Fruit fly (Drosophila melanogaster): ENCODE results near the gene CG14258.

The CG14258 gene

DNA sequence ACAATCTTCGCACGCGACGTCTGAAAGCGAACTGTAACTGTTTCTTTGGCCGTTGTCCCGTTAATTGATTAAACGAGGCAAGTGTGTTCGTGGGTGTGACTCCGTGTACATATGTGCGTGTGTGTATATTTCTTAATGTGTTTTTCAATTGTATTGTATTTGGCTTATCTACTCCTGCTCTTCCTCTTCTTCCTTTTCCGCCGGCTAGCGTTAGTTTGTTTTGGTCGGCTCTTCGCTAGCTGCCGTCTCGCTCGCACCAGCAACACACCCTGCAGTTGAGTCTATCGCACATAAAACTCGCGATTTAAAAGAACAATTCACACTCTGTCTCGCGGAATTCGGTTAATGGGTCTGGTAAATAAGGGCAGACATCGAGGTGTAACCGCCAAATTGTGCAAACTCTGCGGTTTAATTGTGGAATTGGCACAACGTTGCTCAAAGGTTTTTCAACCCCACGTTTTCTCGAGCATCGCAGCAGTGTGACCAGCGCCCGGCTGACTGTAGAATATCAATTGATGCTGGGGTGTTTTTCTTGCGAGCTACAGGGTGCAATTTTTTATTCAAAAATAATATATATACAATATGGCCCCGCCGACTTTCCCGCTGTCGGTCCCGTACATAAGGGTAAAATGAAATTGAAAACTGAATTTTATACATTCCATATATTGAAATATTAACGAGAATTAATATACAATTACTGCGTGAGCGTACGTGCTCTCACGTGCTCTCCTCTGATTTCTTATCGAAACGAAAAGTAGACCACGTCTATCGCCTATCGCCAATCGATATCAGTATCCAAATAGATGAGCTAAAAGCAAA lies 19.1 kb downstream of the CG14258 start, which contains the start of the genes gb and CG5815 (continued):
- TF ChIP-seq fd85E (GFP tag; optimal IDR thresholded peaks at IDR 0.05) (no peak), acj6 (GFP tag; optimal IDR thresholded peaks at IDR 0.05) (peak; percentile 91), Blimp-1 (GFP tag; optimal IDR thresholded peaks at IDR 0.05) (peak; percentile 59), CG10669 (GFP tag; optimal IDR thresholded peaks at IDR 0.05) (no peak), CG6808 (GFP tag; optimal IDR thresholded peaks at IDR 0.05) (no peak), Lpt (GFP tag; optimal IDR thresholded peaks at IDR 0.05) (peak; percentile 82), CG10631 (GFP tag; optimal IDR thresholded peaks at IDR 0.05) (no peak), CG16779 (tag; optimal IDR thresholded peaks at IDR 0.05) (no peak), CG6276 (GFP tag; optimal IDR thresholded peaks at IDR 0.05) (no peak), pdm3 (GFP tag; optimal IDR thresholded peaks at IDR 0.05) (no peak), Sox15 (GFP tag; optimal IDR thresholded peaks at IDR 0.05) (peak; percentile 84), CG32006 (GFP tag; optimal IDR thresholded peaks at IDR 0.05) (peak; percentile 91), Hr4 (GFP tag; optimal IDR thresholded peaks at IDR 0.05) (peak; percentile 92), net (GFP tag; optimal IDR thresholded peaks at IDR 0.05) (peak; percentile 86), topi (GFP tag; optimal IDR thresholded peaks at IDR 0.05) (peak; percentile 89)

DNA sequence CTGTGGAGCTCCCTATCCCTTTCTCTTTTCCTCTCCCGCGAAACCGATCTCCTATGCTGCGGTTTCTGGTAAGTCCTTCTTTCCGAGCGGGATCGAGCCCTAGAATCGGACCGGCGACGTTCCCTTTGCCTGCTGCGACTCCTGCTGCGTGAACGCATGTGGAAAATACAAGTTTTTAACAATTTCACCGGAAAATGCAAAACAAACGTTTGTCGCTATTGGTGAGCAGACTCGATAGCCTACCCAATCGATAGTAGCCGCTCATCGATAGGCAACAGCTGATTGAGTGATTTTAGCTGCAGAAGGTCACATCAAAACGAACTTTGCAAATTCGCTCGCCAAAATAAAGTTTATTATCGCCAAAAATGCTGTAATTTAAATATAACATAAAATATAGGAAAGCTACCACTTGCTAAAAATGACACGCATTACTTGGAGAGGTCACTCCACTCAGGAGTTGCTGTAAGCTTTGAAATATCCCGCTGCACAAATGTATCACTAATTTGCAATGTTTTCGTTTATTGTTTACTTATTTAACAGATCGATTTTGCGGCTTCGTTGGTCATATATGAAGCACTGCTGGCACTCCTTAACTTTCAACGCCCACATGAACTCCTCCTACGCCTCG lies 23.6 kb downstream of the CG14258 start, which contains the start of the genes CG6066 and CG5880:
TSS of gene CG6066 (minus strand) at position 243 of the 628 bp plus-strand sequence.
TSS of gene CG5880 (plus strand) at position 281 of the 628 bp plus-strand sequence.
- TF ChIP-seq esn (GFP tag; optimal IDR thresholded peaks at IDR 0.05) (peak; percentile 17), eg (GFP tag; IDR thresholded peaks at IDR 0.05) (no peak), Eip93F (GFP tag; optimal IDR thresholded peaks at IDR 0.05) (no peak), Hr38 (GFP tag; optimal IDR thresholded peaks at IDR 0.05) (no peak), fkh (GFP tag; optimal IDR thresholded peaks at IDR 0.05) (no peak), Gug (GFP tag; IDR thresholded peaks at IDR 0.05) (no peak)

DNA sequence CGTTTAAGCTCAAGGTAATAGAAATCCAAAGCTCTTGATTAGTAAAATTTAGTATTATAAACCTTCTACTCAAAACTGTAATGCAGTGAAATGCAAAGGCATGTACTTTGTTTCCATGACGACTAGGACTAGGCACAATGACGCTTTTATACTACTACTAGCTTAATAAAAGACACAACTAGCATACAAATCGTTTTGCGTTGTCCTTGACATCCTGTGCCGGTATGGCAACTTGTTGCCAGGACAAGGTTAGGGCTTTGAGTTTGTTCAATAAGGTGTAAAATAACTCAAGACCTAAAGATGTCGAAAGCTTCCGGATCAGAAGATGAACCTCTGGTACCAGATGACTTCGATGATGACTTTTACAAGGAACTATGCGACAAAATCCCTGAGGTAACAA lies 25.4 kb downstream of the CG14258 start, which contains the start of gene CG5882:
TSS of gene CG5882 (plus strand) at position 301 of the 400 bp plus-strand sequence.
- TF ChIP-seq CG3032 (tag; optimal IDR thresholded peaks at IDR 0.05) (no peak), Eip93F (GFP tag; optimal IDR thresholded peaks at IDR 0.05) (no peak), Ets21C (GFP tag; optimal IDR thresholded peaks at IDR 0.05) (no peak), ss (GFP tag; optimal IDR thresholded peaks at IDR 0.05) (no peak), CG3919 (GFP tag; optimal IDR thresholded peaks at IDR 0.05) (no peak), CG8632 (GFP tag; optimal IDR thresholded peaks at IDR 0.05) (no peak), CG7368 (GFP tag; optimal IDR thresholded peaks at IDR 0.05) (no peak), CG6163 (GFP tag; IDR thresholded peaks at IDR 0.05) (no peak)

DNA sequence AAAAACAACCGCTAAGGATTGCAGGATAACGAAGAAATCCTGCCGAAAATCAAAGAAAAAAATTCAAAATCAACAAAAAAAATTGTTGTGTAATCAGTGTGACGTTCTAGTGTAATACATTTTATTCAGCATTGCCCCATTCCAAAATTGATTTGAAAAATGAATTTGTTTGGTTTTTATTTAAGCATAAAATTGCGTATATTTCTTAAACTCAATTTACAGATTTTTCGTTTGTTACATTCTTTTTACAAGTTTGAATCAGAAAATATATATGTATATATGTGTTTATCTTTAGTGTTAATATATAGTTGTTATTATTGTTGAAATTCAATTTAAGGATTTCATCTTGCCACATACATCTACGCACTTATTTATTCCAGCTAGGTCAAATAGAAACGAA lies 31.6 kb downstream of the CG14258 start, which contains the start of gene CG6059:
TSS of gene CG6059 (minus strand) at position 101 of the 400 bp plus-strand sequence.
- TF ChIP-seq Eip75B (GFP tag; optimal IDR thresholded peaks at IDR 0.05) = no peak
- no peak for TF ChIP-seq dac (GFP tag; optimal IDR thresholded peaks at IDR 0.05)
- TF ChIP-seq CG10669 (GFP tag; optimal IDR thresholded peaks at IDR 0.05) = no peak
- no peak for TF ChIP-seq Eip93F (GFP tag; optimal IDR thresholded peaks at IDR 0.05)
- no peak for TF ChIP-seq lz (GFP tag; optimal IDR thresholded peaks at IDR 0.05)
- TF ChIP-seq fd59A (GFP tag; optimal IDR thresholded peaks at IDR 0.05) = no peak
- no peak for TF ChIP-seq cyc (GFP tag; optimal IDR thresholded peaks at IDR 0.05)
- TF ChIP-seq esn (GFP tag; optimal IDR thresholded peaks at IDR 0.05) = no peak
- TF ChIP-seq CG4318 (GFP tag; optimal IDR thresholded peaks at IDR 0.05) = no peak
- TF ChIP-seq eg (GFP tag; IDR thresholded peaks at IDR 0.05) = no peak
- no peak for TF ChIP-seq CG15336 (GFP tag; IDR thresholded peaks at IDR 0.05)
- no peak for TF ChIP-seq CG7368 (GFP tag; optimal IDR thresholded peaks at IDR 0.05)
- no peak for TF ChIP-seq vri (GFP tag; optimal IDR thresholded peaks at IDR 0.05)
- TF ChIP-seq Smox (GFP tag; optimal IDR thresholded peaks at IDR 0.05) = no peak
- TF ChIP-seq ss (GFP tag; optimal IDR thresholded peaks at IDR 0.05) = no peak
- no peak for TF ChIP-seq fd85E (GFP tag; optimal IDR thresholded peaks at IDR 0.05)
- no peak for TF ChIP-seq dsx (GFP tag; optimal IDR thresholded peaks at IDR 0.05; ENCODE audit: poor library complexity, severe bottlenecking)
